Fruit fly (Drosophila melanogaster) whole organism, embryonic: ENCODE measurements around the gene CG6153.

Source experiments
- CG10147 ChIP-seq: fragments of 200-800 bp; sonication (Bioruptor generic); optimal IDR thresholded peaks from 2 replicates; lab custom pipeline; 2019; ENCODE audit warnings: missing biosample characterization, mild to moderate bottlenecking, missing genetic modification characterization, moderate library complexity
- CG10274 ChIP-seq: fragments of 200-800 bp; sonication (Bioruptor generic); optimal IDR thresholded peaks from 3 replicates; lab custom pipeline; 2017; ENCODE audit warnings: missing biosample characterization, mild to moderate bottlenecking, missing genetic modification characterization
- CG10366 ChIP-seq: fragments of 200-800 bp; sonication (Bioruptor generic); IDR thresholded peaks from 2 replicates; pipeline ENCODE4 v1.3.6; 2022; ENCODE audit warnings: missing biosample characterization, missing genetic modification characterization
- CG10654 ChIP-seq: fragments of 200-800 bp; sonication (Bioruptor generic); optimal IDR thresholded peaks from 2 replicates; lab custom pipeline; 2016; ENCODE audit warnings: missing biosample characterization, missing genetic modification characterization
- CG11398 ChIP-seq: fragments of 200-800 bp; sonication (Bioruptor generic); optimal IDR thresholded peaks from 2 replicates; lab custom pipeline; 2016; ENCODE audit warnings: missing biosample characterization, missing genetic modification characterization
- CG11456 ChIP-seq: fragments of 200-800 bp; sonication (Bioruptor generic); IDR thresholded peaks from 3 replicates; pipeline ENCODE4 v1.3.6; 2022; ENCODE audit warnings: missing biosample characterization, missing genetic modification characterization
- CG12104 ChIP-seq: fragments of 200-800 bp; sonication (Bioruptor generic); optimal IDR thresholded peaks from 3 replicates; lab custom pipeline; 2016; ENCODE audit warnings: missing biosample characterization, missing genetic modification characterization
- CG12236 ChIP-seq: fragments of 200-800 bp; sonication (Bioruptor generic); optimal IDR thresholded peaks from 2 replicates; lab custom pipeline; 2016; ENCODE audit warnings: missing biosample characterization, missing genetic modification characterization
- CG12659 ChIP-seq: fragments of 200-800 bp; sonication (Bioruptor generic); optimal IDR thresholded peaks from 3 replicates; lab custom pipeline; 2017; ENCODE audit warnings: mild to moderate bottlenecking, missing biosample characterization, missing genetic modification reagents, missing genetic modification characterization
- CG14441 ChIP-seq: fragments of 200-800 bp; sonication (Bioruptor generic); IDR thresholded peaks from 2 replicates; pipeline ENCODE4 v1.3.6; 2022; ENCODE audit warnings: missing biosample characterization, missing genetic modification characterization
- CG2116 ChIP-seq: fragments of 200-800 bp; sonication (Bioruptor generic); optimal IDR thresholded peaks from 3 replicates; lab custom pipeline; 2018; ENCODE audit warnings: missing biosample characterization, mild to moderate bottlenecking, missing genetic modification characterization
- CG2120 ChIP-seq: fragments of 200-800 bp; sonication (Bioruptor generic); optimal IDR thresholded peaks from 3 replicates; lab custom pipeline; 2016; ENCODE audit warnings: missing biosample characterization, missing genetic modification characterization
- CG34224 ChIP-seq: fragments of 200-800 bp; sonication (Bioruptor generic); IDR thresholded peaks from 3 replicates; pipeline ENCODE4 v1.3.6; 2022; ENCODE audit warnings: missing biosample characterization, missing genetic modification characterization; ENCODE audit not compliant: partially characterized antibody
- CG4328 ChIP-seq: fragments of 200-800 bp; sonication (Bioruptor generic); optimal IDR thresholded peaks from 3 replicates; lab custom pipeline; 2017; ENCODE audit warnings: missing biosample characterization, missing genetic modification reagents, missing genetic modification characterization
- CG6654 ChIP-seq: fragments of 200-800 bp; sonication (Bioruptor generic); optimal IDR thresholded peaks from 2 replicates; lab custom pipeline; 2017; ENCODE audit warnings: missing biosample characterization, mild to moderate bottlenecking, missing genetic modification characterization
- CG8388 ChIP-seq: fragments of 200-800 bp; sonication (Bioruptor generic); optimal IDR thresholded peaks from 2 replicates; lab custom pipeline; 2019; ENCODE audit warnings: missing biosample characterization, mild to moderate bottlenecking, missing genetic modification characterization, moderate library complexity
- CG9437 ChIP-seq: fragments of 200-800 bp; sonication (Bioruptor generic); optimal IDR thresholded peaks from 2 replicates; lab custom pipeline; 2018; ENCODE audit warnings: missing biosample characterization, mild to moderate bottlenecking, missing genetic modification characterization
- Doc3 ChIP-seq: fragments of 200-800 bp; sonication (Bioruptor generic); IDR thresholded peaks from 3 replicates; pipeline ENCODE4 v1.3.6; 2022; ENCODE audit warnings: missing biosample characterization, missing genetic modification characterization; ENCODE audit not compliant: partially characterized antibody
- Hr3 ChIP-seq: fragments of 200-800 bp; sonication (Bioruptor generic); optimal IDR thresholded peaks from 3 replicates; lab custom pipeline; 2016; ENCODE audit warnings: missing biosample characterization, missing genetic modification characterization
- Max ChIP-seq: fragments of 200-800 bp; sonication (Bioruptor generic); optimal IDR thresholded peaks from 2 replicates; lab custom pipeline; 2016; ENCODE audit warnings: missing biosample characterization, mild to moderate bottlenecking, missing genetic modification characterization
- Meics ChIP-seq: fragments of 200-800 bp; sonication (Bioruptor generic); optimal IDR thresholded peaks from 2 replicates; lab custom pipeline; 2017; ENCODE audit warnings: missing biosample characterization, mild to moderate bottlenecking, missing genetic modification characterization
- Mes4 ChIP-seq: fragments of 200-800 bp; sonication (Bioruptor generic); optimal IDR thresholded peaks from 2 replicates; lab custom pipeline; 2016; ENCODE audit warnings: missing biosample characterization, missing genetic modification characterization
- NfI ChIP-seq: fragments of 200-800 bp; sonication (Bioruptor generic); optimal IDR thresholded peaks from 3 replicates; lab custom pipeline; 2018; ENCODE audit warnings: missing biosample characterization, mild to moderate bottlenecking, missing genetic modification characterization, moderate library complexity
- Ptx1 ChIP-seq: fragments of 200-800 bp; sonication (Bioruptor generic); IDR thresholded peaks from 2 replicates; pipeline ENCODE4 v1.3.6; 2022; ENCODE audit warnings: missing biosample characterization, missing genetic modification characterization
- Stat92E ChIP-seq, 3 experiments: fragments of >200 bp in 2 of 3; fragments of 200-800 bp in 1 of 3; sonication (Bioruptor generic) in 1 of 3; optimal IDR thresholded peaks; 2 replicates each; lab custom pipeline; 2017 to 2019; ENCODE audit warnings: missing biosample characterization in 3 of 3, missing genetic modification characterization in 3 of 3, mild to moderate bottlenecking in 1 of 3, moderate library complexity in 1 of 3
- ara ChIP-seq: fragments of 200-800 bp; sonication (Bioruptor generic); IDR thresholded peaks from 2 replicates; pipeline ENCODE4 v1.3.6; 2022; ENCODE audit warnings: missing biosample characterization, missing genetic modification characterization
- btn ChIP-seq: fragments of 200-800 bp; sonication (Bioruptor generic); optimal IDR thresholded peaks from 2 replicates; lab custom pipeline; 2016; ENCODE audit warnings: missing biosample characterization, missing genetic modification characterization
- dpn ChIP-seq, 2 experiments: fragments of 200-800 bp; sonication (Bioruptor generic); optimal IDR thresholded peaks; 3 replicates each; lab custom pipeline; 2016; ENCODE audit warnings: missing biosample characterization in 2 of 2, missing genetic modification characterization in 2 of 2
- eve ChIP-seq, 2 experiments: fragments of >200 bp; optimal IDR thresholded peaks; 2 replicates each; lab custom pipeline; 2017; ENCODE audit warnings: missing biosample characterization in 2 of 2, missing genetic modification characterization in 2 of 2
- hbn ChIP-seq: fragments of 200-800 bp; sonication (Bioruptor generic); IDR thresholded peaks from 2 replicates; pipeline ENCODE4 v1.3.6; 2022; ENCODE audit warnings: missing biosample characterization, missing genetic modification characterization; ENCODE audit not compliant: partially characterized antibody
- jigr1 ChIP-seq: fragments of 200-800 bp; sonication (Bioruptor generic); IDR thresholded peaks from 3 replicates; pipeline ENCODE4 v1.3.6; 2022; ENCODE audit warnings: missing biosample characterization, missing genetic modification characterization
- knrl ChIP-seq: fragments of 200-800 bp; sonication (Bioruptor generic); IDR thresholded peaks from 3 replicates; pipeline ENCODE4 v1.3.6; 2022; ENCODE audit warnings: missing biosample characterization, missing genetic modification characterization; ENCODE audit not compliant: partially characterized antibody
- lola ChIP-seq, 3 experiments: fragments of >200 bp in 2 of 3; fragments of 200-800 bp in 1 of 3; sonication (Bioruptor generic) in 1 of 3; optimal IDR thresholded peaks; 2 replicates each; lab custom pipeline; 2017 to 2019; ENCODE audit warnings: missing biosample characterization in 3 of 3, missing genetic modification characterization in 3 of 3, mild to moderate bottlenecking in 1 of 3, moderate library complexity in 1 of 3
- lov ChIP-seq, 2 experiments: fragments of 200-800 bp in 1 of 2; fragments of >200 bp in 1 of 2; sonication (Bioruptor generic) in 1 of 2; IDR thresholded peaks in 1 of 2; optimal IDR thresholded peaks in 1 of 2; 2 replicates in 1 of 2; 3 replicates in 1 of 2; pipeline versions ENCODE4 v1.3.6 to Lab custom; 2017 to 2022; ENCODE audit warnings: missing biosample characterization in 1 of 2, missing genetic modification characterization in 1 of 2
- maf-S ChIP-seq: fragments of 200-800 bp; sonication (Bioruptor generic); optimal IDR thresholded peaks from 2 replicates; lab custom pipeline; 2016; ENCODE audit warnings: missing biosample characterization, missing genetic modification characterization
- nom ChIP-seq: fragments of 200-800 bp; sonication (Bioruptor generic); optimal IDR thresholded peaks from 2 replicates; lab custom pipeline; 2017; ENCODE audit warnings: missing biosample characterization, missing genetic modification characterization, mild to moderate bottlenecking, moderate library complexity, missing genetic modification reagents
- otp ChIP-seq: fragments of 200-800 bp; sonication (Bioruptor generic); IDR thresholded peaks from 3 replicates; pipeline ENCODE4, ENCODE4 v1.3.6; 2022; ENCODE audit warnings: missing biosample characterization, missing genetic modification characterization
- pan ChIP-seq, 4 experiments: fragments of >200 bp in 3 of 4; fragments of 200-800 bp in 1 of 4; sonication (Bioruptor generic) in 1 of 4; optimal IDR thresholded peaks in 3 of 4; IDR thresholded peaks in 1 of 4; 2 replicates each; pipeline versions ENCODE4 v1.3.6 to Lab custom; 2017 to 2022; ENCODE audit warnings: missing biosample characterization in 2 of 4, missing genetic modification characterization in 2 of 4, mixed read lengths in 1 of 4
- psq ChIP-seq: fragments of 200-800 bp; sonication (Bioruptor generic); optimal IDR thresholded peaks from 2 replicates; lab custom pipeline; 2017; ENCODE audit warnings: missing biosample characterization, missing genetic modification characterization
- seq ChIP-seq: fragments of 200-800 bp; sonication (Bioruptor generic); IDR thresholded peaks from 2 replicates; pipeline ENCODE4 v1.3.6; 2022; ENCODE audit warnings: missing biosample characterization, missing genetic modification characterization
- sqz ChIP-seq: fragments of 200-800 bp; sonication (Bioruptor generic); optimal IDR thresholded peaks from 3 replicates; lab custom pipeline; 2018; ENCODE audit warnings: missing biosample characterization, mild to moderate bottlenecking, missing genetic modification characterization
- stc ChIP-seq: fragments of 200-800 bp; sonication (Bioruptor generic); IDR thresholded peaks from 2 replicates; pipeline ENCODE4 v1.3.6; 2022; ENCODE audit warnings: missing biosample characterization, missing genetic modification characterization
- tll ChIP-seq, 2 experiments: fragments of 200-800 bp in 1 of 2; fragments of >200 bp in 1 of 2; sonication (Bioruptor generic) in 1 of 2; optimal IDR thresholded peaks; 2 replicates each; lab custom pipeline; 2017 to 2019; ENCODE audit warnings: missing biosample characterization in 2 of 2, missing genetic modification characterization in 2 of 2, mild to moderate bottlenecking in 1 of 2, moderate library complexity in 1 of 2
- trh ChIP-seq: fragments of 200-800 bp; sonication (Bioruptor generic); optimal IDR thresholded peaks from 2 replicates; lab custom pipeline; 2016; ENCODE audit warnings: missing biosample characterization, missing genetic modification characterization
- tup ChIP-seq: fragments of 200-800 bp; sonication (Bioruptor generic); optimal IDR thresholded peaks from 2 replicates; lab custom pipeline; 2016; ENCODE audit warnings: missing biosample characterization, mild to moderate bottlenecking, missing genetic modification characterization, moderate library complexity
- unc-4 ChIP-seq: fragments of 200-800 bp; sonication (Bioruptor generic); IDR thresholded peaks from 2 replicates; pipeline ENCODE4 v1.3.6; 2022; ENCODE audit warnings: missing biosample characterization, missing genetic modification characterization; ENCODE audit not compliant: partially characterized antibody
- zf30C ChIP-seq: fragments of 200-800 bp; sonication (Bioruptor generic); optimal IDR thresholded peaks from 3 replicates; lab custom pipeline; 2018; ENCODE audit warnings: missing biosample characterization, mild to moderate bottlenecking, missing genetic modification characterization

CG6153 gene

DNA sequence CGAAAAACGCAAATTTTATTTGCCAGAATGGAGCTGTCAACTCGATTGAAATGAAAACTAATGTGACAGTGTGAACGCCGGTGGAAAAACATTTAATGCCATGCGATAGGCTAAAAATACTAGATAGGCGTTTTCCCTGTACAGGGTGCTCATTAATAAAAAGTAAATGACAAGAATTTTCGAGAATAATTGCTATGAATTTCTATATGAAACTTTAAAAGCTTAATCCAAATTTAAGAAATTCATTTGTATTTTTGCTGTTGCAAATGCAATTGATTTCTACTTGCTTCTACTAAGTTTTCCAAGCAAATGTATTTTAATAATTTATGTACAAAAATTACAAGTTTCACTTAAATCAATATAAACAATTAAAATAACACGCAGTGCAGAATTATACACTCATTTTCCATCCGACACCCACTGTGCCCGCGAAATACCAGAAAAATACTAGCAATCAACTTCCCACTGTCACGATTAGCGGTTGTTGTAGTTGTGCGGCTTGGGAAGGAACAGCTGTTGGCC is 29.1 kb downstream of the CG6153 start, which contains the start of gene Pih1D1 (continued):
- no peak for TF ChIP-seq pan (optimal IDR thresholded peaks at IDR 0.05; lab: Kevin White, UChicago)
- peak in 1 of 2 experiments; percentile 97 for TF ChIP-seq pan (GFP tag; optimal IDR thresholded peaks at IDR 0.05 in 1 of 2, IDR thresholded peaks at IDR 0.05 in 1 of 2)
- peak; percentile 75 for TF ChIP-seq btn (GFP tag; lab: Kevin White, UChicago)
- TF ChIP-seq trh (GFP tag; lab: Kevin White, UChicago) = peak; percentile 90
- TF ChIP-seq zf30C (GFP tag; lab: Kevin White, UChicago) = no peak
- peak; percentile 85 for TF ChIP-seq CG12236 (GFP tag; lab: Kevin White, UChicago)
- peak; percentile 91 for TF ChIP-seq CG8388
- TF ChIP-seq CG10654 (GFP tag; lab: Kevin White, UChicago) = peak; percentile 92
- TF ChIP-seq Meics (GFP tag; lab: Kevin White, UChicago) = peak; percentile 96
- TF ChIP-seq Hr3 (GFP tag; lab: Kevin White, UChicago) = peak; percentile 97
- peak; percentile 90 for TF ChIP-seq jigr1 (GFP tag; lab: Robert Waterston, UW)
- TF ChIP-seq eve (GFP tag; optimal IDR thresholded peaks at IDR 0.05; lab: Kevin White, UChicago) = peak in 1 of 2 experiments; percentile 63
- TF ChIP-seq psq (GFP tag; lab: Kevin White, UChicago) = peak; percentile 77
- peak in 1 of 3 experiments; percentile 96 for TF ChIP-seq lola (GFP tag; optimal IDR thresholded peaks at IDR 0.05; lab: Kevin White, UChicago)
- TF ChIP-seq CG34224 (GFP tag; lab: Robert Waterston, UW) = no peak
- TF ChIP-seq tll (GFP tag; optimal IDR thresholded peaks at IDR 0.05; lab: Kevin White, UChicago) = peak; percentile 34 to 36
- TF ChIP-seq CG14441 (GFP tag; lab: Robert Waterston, UW) = peak; percentile 94
- peak; percentile 85 for TF ChIP-seq Mes4 (GFP tag; lab: Kevin White, UChicago)
- peak; percentile 63 for TF ChIP-seq nom (GFP tag; lab: Kevin White, UChicago)
- TF ChIP-seq Stat92E (GFP tag; optimal IDR thresholded peaks at IDR 0.05; lab: Kevin White, UChicago) = peak in 1 of 3 experiments; percentile 76
- TF ChIP-seq dpn (GFP tag; optimal IDR thresholded peaks at IDR 0.05; lab: Kevin White, UChicago) = peak; percentile 94 to 95
- TF ChIP-seq CG10366 (GFP tag; lab: Robert Waterston, UW) = peak; percentile 97
- TF ChIP-seq stc (GFP tag; lab: Robert Waterston, UW) = peak; percentile 95
- TF ChIP-seq Max = peak; percentile 94
- no peak for TF ChIP-seq unc-4 (GFP tag; lab: Robert Waterston, UW)
- peak; percentile 83 for TF ChIP-seq sqz
- TF ChIP-seq CG6654 (GFP tag; lab: Kevin White, UChicago) = peak; percentile 90
- TF ChIP-seq ara (GFP tag; lab: Robert Waterston, UW) = peak; percentile 94
- TF ChIP-seq CG12104 (GFP tag; lab: Kevin White, UChicago) = peak; percentile 97
- TF ChIP-seq lov (optimal IDR thresholded peaks at IDR 0.05; lab: Kevin White, UChicago) = no peak
- TF ChIP-seq lov (GFP tag; IDR thresholded peaks at IDR 0.05; lab: Robert Waterston, UW) = peak; percentile 82
- peak; percentile 94 for TF ChIP-seq NfI (GFP tag; lab: Kevin White, UChicago)
- peak; percentile 92 for TF ChIP-seq maf-S (GFP tag; lab: Kevin White, UChicago)
- peak; percentile 97 for TF ChIP-seq CG2120 (GFP tag; lab: Kevin White, UChicago)
- TF ChIP-seq seq (GFP tag; lab: Robert Waterston, UW) = peak; percentile 90
- TF ChIP-seq CG11398 (GFP tag; lab: Kevin White, UChicago) = peak; percentile 80
- TF ChIP-seq CG11456 (GFP tag; lab: Robert Waterston, UW) = peak; percentile 95
- peak; percentile 96 for TF ChIP-seq CG10147 (GFP tag; lab: Kevin White, UChicago)
- peak; percentile 96 for TF ChIP-seq CG12659 (GFP tag; lab: Kevin White, UChicago)
- TF ChIP-seq tup (GFP tag; lab: Kevin White, UChicago) = peak; percentile 79
- TF ChIP-seq CG4328 (GFP tag; lab: Kevin White, UChicago) = peak; percentile 92
- TF ChIP-seq Ptx1 (GFP tag; lab: Robert Waterston, UW) = peak; percentile 97
- no peak for TF ChIP-seq Doc3 (GFP tag; lab: Robert Waterston, UW)
- no peak for TF ChIP-seq hbn (GFP tag; lab: Robert Waterston, UW)
- TF ChIP-seq CG9437 (GFP tag; lab: Kevin White, UChicago) = peak; percentile 90
- TF ChIP-seq otp (GFP tag; lab: Robert Waterston, UW) = peak; percentile 91
- peak; percentile 80 for TF ChIP-seq CG2116 (GFP tag; lab: Kevin White, UChicago)
- TF ChIP-seq CG10274 = peak; percentile 83
- no peak for TF ChIP-seq knrl (GFP tag; lab: Robert Waterston, UW)
